Worm (Caenorhabditis elegans) whole organism, L3 larva: ENCODE results near the gene col-90.

Experiments used
- R02D3.7 ChIP-seq: fragments of 150-350 bp; optimal IDR thresholded peaks from 2 replicates; lab custom pipeline; 2014; ENCODE audit warnings: missing biosample characterization, missing genetic modification characterization
- ceh-82 ChIP-seq: fragments of 150-350 bp; optimal IDR thresholded peaks from 2 replicates; lab custom pipeline; 2014; ENCODE audit warnings: missing biosample characterization, missing genetic modification characterization
- daf-12 ChIP-seq: fragments of 150-350 bp; optimal IDR thresholded peaks from 2 replicates; lab custom pipeline; 2014; ENCODE audit warnings: missing biosample characterization, missing genetic modification reagents, missing genetic modification characterization
- elt-3 ChIP-seq, 3 experiments: fragments of 150-350 bp in 1 of 3; sonication (generic microtip) in 2 of 3; optimal IDR thresholded peaks; 2 replicates in 2 of 3; 4 replicates in 1 of 3; lab custom pipeline; 2014 to 2017; ENCODE audit warnings: missing biosample characterization in 3 of 3, missing genetic modification characterization in 3 of 3
- lin-39 ChIP-seq: fragments of 150-350 bp; optimal IDR thresholded peaks from 2 replicates; lab custom pipeline; 2018; ENCODE audit warnings: missing biosample characterization, missing genetic modification reagents, missing genetic modification characterization
- nhr-237 ChIP-seq: fragments of 150-350 bp; optimal IDR thresholded peaks from 2 replicates; lab custom pipeline; 2014; ENCODE audit warnings: missing biosample characterization, missing genetic modification characterization
- nhr-28 ChIP-seq: fragments of 150-350 bp; optimal IDR thresholded peaks from 2 replicates; lab custom pipeline; 2014; ENCODE audit warnings: missing biosample characterization, missing genetic modification characterization
- nhr-77 ChIP-seq: fragments of 150-350 bp; optimal IDR thresholded peaks from 2 replicates; lab custom pipeline; 2014; ENCODE audit warnings: missing biosample characterization, missing genetic modification characterization
- pha-4 ChIP-seq: fragments of 150-350 bp; optimal IDR thresholded peaks from 2 replicates; lab custom pipeline; 2014; ENCODE audit warnings: missing biosample characterization, missing genetic modification reagents, missing genetic modification characterization
- pqm-1 ChIP-seq: fragments of 150-350 bp; optimal IDR thresholded peaks from 2 replicates; lab custom pipeline; 2017; ENCODE audit warnings: missing biosample characterization, missing genetic modification characterization, inconsistent platforms
- sea-2 ChIP-seq: fragments of 150-350 bp; sonication (generic microtip); optimal IDR thresholded peaks from 4 replicates; lab custom pipeline; 2014; ENCODE audit warnings: missing biosample characterization, missing genetic modification reagents, missing genetic modification characterization
- tbx-2 ChIP-seq: sonication (generic microtip); optimal IDR thresholded peaks from 2 replicates; lab custom pipeline; 2016; ENCODE audit warnings: mild to moderate bottlenecking, missing genetic modification characterization, missing compliant biosample characterization
- unc-62 ChIP-seq: fragments of 150-350 bp; sonication (generic microtip); optimal IDR thresholded peaks from 4 replicates; lab custom pipeline; 2014; ENCODE audit warnings: missing biosample characterization, missing genetic modification reagents, missing genetic modification characterization

ce11 chrIII:7924821-7925220, 23.8 kb upstream of the col-90 start, which contains the start of gene tag-250:
- TF ChIP-seq nhr-77 (tag; lab: Kevin White, UChicago): no peak
- TF ChIP-seq unc-62 (GFP tag; lab: Kevin White, UChicago): no peak
- TF ChIP-seq R02D3.7 (tag; lab: Kevin White, UChicago): no peak
- TF ChIP-seq sea-2 (GFP tag; lab: Kevin White, UChicago): no peak
- TF ChIP-seq tbx-2 (tag; lab: Kevin White, UChicago): no peak
- no peak for TF ChIP-seq nhr-28 (tag; lab: Kevin White, UChicago)
- TF ChIP-seq daf-12 (tag; lab: Kevin White, UChicago): no peak
- TF ChIP-seq ceh-82 (tag; lab: Kevin White, UChicago): no peak
- no peak for TF ChIP-seq pqm-1 (tag; lab: Kevin White, UChicago)
- no peak for TF ChIP-seq nhr-237 (tag; lab: Kevin White, UChicago)
- no peak for TF ChIP-seq pha-4 (tag; lab: Kevin White, UChicago)
- no peak for TF ChIP-seq elt-3 (tag; optimal IDR thresholded peaks at IDR 0.05; lab: Kevin White, UChicago)
- no peak for TF ChIP-seq lin-39
